Fruit fly (Drosophila melanogaster) whole organism, adult: ENCODE measurements around the gene CG32269.

Experiments
- CG11617 ChIP-seq: fragments of 200-800 bp; sonication (Bioruptor generic); optimal IDR thresholded peaks from 2 replicates; lab custom pipeline; 2017; ENCODE audit warnings: mild to moderate bottlenecking, missing biosample characterization, missing genetic modification reagents, missing genetic modification characterization
- CG12768 ChIP-seq: fragments of 200-800 bp; sonication (Bioruptor generic); optimal IDR thresholded peaks from 2 replicates; lab custom pipeline; 2017; ENCODE audit warnings: missing biosample characterization, missing genetic modification characterization, mild to moderate bottlenecking, moderate library complexity, missing genetic modification reagents
- CG14711 ChIP-seq: fragments of 200-800 bp; sonication (Bioruptor generic); optimal IDR thresholded peaks from 2 replicates; lab custom pipeline; 2018; ENCODE audit warnings: missing biosample characterization, mild to moderate bottlenecking, missing genetic modification characterization, moderate library complexity
- CG1620 ChIP-seq: fragments of 200-800 bp; sonication (Bioruptor generic); optimal IDR thresholded peaks from 2 replicates; lab custom pipeline; 2016; ENCODE audit warnings: missing biosample characterization, missing genetic modification characterization
- CG33017 ChIP-seq: fragments of 200-800 bp; sonication (Bioruptor generic); optimal IDR thresholded peaks from 2 replicates; lab custom pipeline; 2018; ENCODE audit warnings: missing biosample characterization, mild to moderate bottlenecking, missing genetic modification characterization, moderate library complexity
- CG5204 ChIP-seq: fragments of 200-800 bp; sonication (Bioruptor generic); optimal IDR thresholded peaks from 2 replicates; lab custom pipeline; 2016; ENCODE audit warnings: missing biosample characterization, missing genetic modification characterization
- CG7045 ChIP-seq: fragments of 200-800 bp; sonication (Bioruptor generic); optimal IDR thresholded peaks from 2 replicates; lab custom pipeline; 2017; ENCODE audit warnings: missing biosample characterization, mild to moderate bottlenecking, missing genetic modification characterization
- CG7101 ChIP-seq: fragments of 200-800 bp; sonication (Bioruptor generic); optimal IDR thresholded peaks from 2 replicates; lab custom pipeline; 2018; ENCODE audit warnings: missing biosample characterization, mild to moderate bottlenecking, missing genetic modification characterization, moderate library complexity
- Clk ChIP-seq: fragments of 200-800 bp; sonication (Bioruptor generic); optimal IDR thresholded peaks from 2 replicates; lab custom pipeline; 2017; ENCODE audit warnings: missing biosample characterization, missing genetic modification characterization
- Crg-1 ChIP-seq: fragments of 200-800 bp; sonication (Bioruptor generic); optimal IDR thresholded peaks from 2 replicates; lab custom pipeline; 2016; ENCODE audit warnings: missing biosample characterization, missing genetic modification characterization
- Hr96 ChIP-seq: fragments of 200-800 bp; sonication (Bioruptor generic); optimal IDR thresholded peaks from 2 replicates; lab custom pipeline; 2016; ENCODE audit warnings: missing biosample characterization, missing genetic modification characterization
- Mnt ChIP-seq: fragments of 200-800 bp; sonication (Bioruptor generic); optimal IDR thresholded peaks from 2 replicates; lab custom pipeline; 2016; ENCODE audit warnings: missing biosample characterization, mild to moderate bottlenecking, missing genetic modification characterization
- bab1 ChIP-seq: fragments of 200-800 bp; sonication (Bioruptor generic); optimal IDR thresholded peaks from 3 replicates; lab custom pipeline; 2019; ENCODE audit warnings: missing biosample characterization, mild to moderate bottlenecking, missing genetic modification characterization, moderate library complexity
- cic ChIP-seq: fragments of 200-800 bp; sonication (Bioruptor generic); optimal IDR thresholded peaks from 2 replicates; lab custom pipeline; 2017; ENCODE audit warnings: missing biosample characterization, mild to moderate bottlenecking, missing genetic modification characterization, moderate library complexity
- cnc ChIP-seq, 2 experiments: fragments of >200 bp; optimal IDR thresholded peaks; 2 replicates each; lab custom pipeline; 2017
- kay ChIP-seq: fragments of 200-800 bp; sonication (Bioruptor generic); peaks from one replicate; lab custom pipeline; 2016; ENCODE audit warnings: missing biosample characterization, missing genetic modification characterization, borderline replicate concordance
- ovo ChIP-seq: fragments of 200-800 bp; sonication (Bioruptor generic); optimal IDR thresholded peaks from 2 replicates; lab custom pipeline; 2016; ENCODE audit warnings: missing biosample characterization, missing genetic modification characterization
- pad ChIP-seq: fragments of 200-800 bp; sonication (Bioruptor generic); optimal IDR thresholded peaks from 3 replicates; lab custom pipeline; 2017; ENCODE audit warnings: missing biosample characterization, missing genetic modification characterization, mild to moderate bottlenecking, moderate library complexity, missing genetic modification reagents
- tj ChIP-seq: fragments of 200-800 bp; sonication (Bioruptor generic); optimal IDR thresholded peaks from 3 replicates; lab custom pipeline; 2017; ENCODE audit warnings: missing biosample characterization, mild to moderate bottlenecking, missing genetic modification characterization, moderate library complexity
- toe ChIP-seq: fragments of 200-800 bp; sonication (Bioruptor generic); optimal IDR thresholded peaks from 2 replicates; lab custom pipeline; 2016; ENCODE audit warnings: missing biosample characterization, missing genetic modification characterization

CG32269 gene

DNA sequence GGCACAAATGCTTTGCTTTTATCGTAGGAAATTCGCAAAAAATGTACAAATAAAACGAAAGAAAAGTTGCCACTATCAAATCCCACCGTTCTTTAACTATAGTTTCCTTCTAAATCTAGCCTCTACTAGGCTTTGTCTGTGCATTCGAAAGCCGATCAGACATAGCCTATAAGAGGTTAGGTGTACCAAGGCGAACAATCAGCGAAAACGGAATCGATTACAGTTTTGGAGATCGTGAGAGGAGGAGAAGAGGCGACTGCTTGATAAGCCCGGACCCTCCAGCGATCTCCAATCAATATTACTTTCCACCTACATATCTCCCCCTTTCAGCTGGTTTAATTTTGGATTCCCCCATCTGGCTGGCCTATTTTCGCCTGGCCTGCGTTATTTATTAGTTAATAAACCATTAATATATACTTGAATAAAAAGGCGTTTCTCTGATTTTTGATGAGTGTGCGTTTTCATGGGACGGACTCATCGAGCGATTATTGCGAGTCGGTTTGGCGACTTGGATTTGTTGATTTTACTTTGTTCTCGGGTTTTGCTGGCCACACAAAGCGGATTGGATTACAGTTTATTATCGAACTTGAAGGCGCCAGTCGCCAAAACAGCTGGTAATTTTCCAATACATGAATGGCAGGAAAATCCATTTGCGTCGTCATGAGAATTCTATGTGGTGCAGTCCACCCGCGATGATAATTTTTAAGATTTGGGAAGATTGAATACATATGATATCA is 42.3 kb upstream of the CG32269 start:
- TF ChIP-seq Hr96 (GFP tag; lab: Kevin White, UChicago) (no peak), tj (GFP tag; lab: Kevin White, UChicago) (peak; percentile 84), cnc (optimal IDR thresholded peaks at IDR 0.05; lab: Kevin White, UChicago) (peak in 1 of 2 experiments; percentile 15), kay (GFP tag; lab: Kevin White, UChicago) (no peak), pad (peak; percentile 95)

DNA sequence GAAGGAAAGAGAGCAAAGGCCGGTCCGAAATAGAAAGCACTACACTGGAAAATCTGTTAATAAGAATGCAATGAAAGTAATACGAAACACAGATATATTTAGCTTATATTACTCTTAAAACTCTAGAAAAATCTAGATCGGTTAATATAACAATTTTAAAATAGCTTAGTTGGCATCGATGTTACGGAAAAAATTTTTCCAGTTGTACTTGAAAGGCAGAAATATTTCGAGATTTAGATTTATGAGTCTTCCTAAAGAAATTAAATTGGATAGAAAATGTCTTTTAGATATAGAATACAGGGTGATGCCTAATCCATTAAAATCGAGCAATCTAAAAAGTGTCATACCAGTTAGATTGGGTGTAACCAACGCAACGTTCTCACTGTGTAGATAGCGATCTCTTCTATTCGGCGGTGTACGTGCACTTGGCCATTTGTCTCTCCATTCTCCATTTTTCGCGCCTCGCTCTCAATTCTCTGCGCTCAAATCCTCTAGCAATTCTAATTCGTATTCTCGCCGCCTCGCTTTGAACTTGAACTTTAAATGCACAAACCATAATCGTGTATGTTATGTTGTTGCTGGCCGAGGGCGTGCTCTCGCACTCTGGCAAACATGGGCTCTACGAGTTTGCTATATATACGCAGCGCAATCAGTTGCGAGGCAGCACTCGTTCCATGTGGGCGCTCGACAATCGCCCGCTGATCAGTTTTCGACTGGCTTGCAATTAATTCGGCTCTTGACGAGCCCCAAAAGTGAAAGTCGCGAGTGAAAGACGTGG is 41.4 kb upstream of the CG32269 start:
- TF ChIP-seq Hr96 (GFP tag; lab: Kevin White, UChicago) (peak; percentile 96), CG5204 (GFP tag; lab: Kevin White, UChicago) (peak; percentile 97), CG7101 (tag; lab: Kevin White, UChicago) (peak; percentile 92), CG14711 (tag; lab: Kevin White, UChicago) (peak; percentile 78), Crg-1 (peak; percentile 81), Clk (GFP tag; lab: Kevin White, UChicago) (peak; percentile 87), toe (GFP tag; lab: Kevin White, UChicago) (peak; percentile 96), pad (peak; percentile 86), Mnt (peak; percentile 62), CG11617 (GFP tag; lab: Kevin White, UChicago) (peak; percentile 98), cic (peak; percentile 63), CG33017 (peak; percentile 86), CG1620 (GFP tag; lab: Kevin White, UChicago) (peak; percentile 94), tj (GFP tag; lab: Kevin White, UChicago) (peak; percentile 78), CG7045 (GFP tag; lab: Kevin White, UChicago) (peak; percentile 93), kay (GFP tag; lab: Kevin White, UChicago) (peak; percentile 85), cnc (optimal IDR thresholded peaks at IDR 0.05; lab: Kevin White, UChicago) (no peak), ovo (GFP tag; lab: Kevin White, UChicago) (peak; percentile 77), CG12768 (GFP tag; lab: Kevin White, UChicago) (peak; percentile 93), bab1 (GFP tag; lab: Kevin White, UChicago) (peak; percentile 89)

DNA sequence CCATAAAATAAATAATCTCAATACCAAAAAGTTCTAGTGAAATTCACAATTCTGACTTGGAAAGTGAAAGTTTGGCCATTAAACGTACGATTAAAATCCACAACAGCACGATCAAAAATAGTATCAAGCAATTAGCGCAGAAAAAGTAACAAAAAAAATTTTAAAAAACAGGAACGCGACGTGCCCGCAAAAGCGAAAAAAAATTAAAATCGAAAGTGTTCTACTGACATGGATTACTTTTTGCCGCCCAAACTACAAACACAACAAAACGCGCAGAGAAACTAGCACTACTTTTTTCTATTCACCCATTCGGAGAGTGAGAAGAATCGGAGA is 40.8 kb upstream of the CG32269 start:
- TF ChIP-seq CG7101 (tag; lab: Kevin White, UChicago): no peak

DNA sequence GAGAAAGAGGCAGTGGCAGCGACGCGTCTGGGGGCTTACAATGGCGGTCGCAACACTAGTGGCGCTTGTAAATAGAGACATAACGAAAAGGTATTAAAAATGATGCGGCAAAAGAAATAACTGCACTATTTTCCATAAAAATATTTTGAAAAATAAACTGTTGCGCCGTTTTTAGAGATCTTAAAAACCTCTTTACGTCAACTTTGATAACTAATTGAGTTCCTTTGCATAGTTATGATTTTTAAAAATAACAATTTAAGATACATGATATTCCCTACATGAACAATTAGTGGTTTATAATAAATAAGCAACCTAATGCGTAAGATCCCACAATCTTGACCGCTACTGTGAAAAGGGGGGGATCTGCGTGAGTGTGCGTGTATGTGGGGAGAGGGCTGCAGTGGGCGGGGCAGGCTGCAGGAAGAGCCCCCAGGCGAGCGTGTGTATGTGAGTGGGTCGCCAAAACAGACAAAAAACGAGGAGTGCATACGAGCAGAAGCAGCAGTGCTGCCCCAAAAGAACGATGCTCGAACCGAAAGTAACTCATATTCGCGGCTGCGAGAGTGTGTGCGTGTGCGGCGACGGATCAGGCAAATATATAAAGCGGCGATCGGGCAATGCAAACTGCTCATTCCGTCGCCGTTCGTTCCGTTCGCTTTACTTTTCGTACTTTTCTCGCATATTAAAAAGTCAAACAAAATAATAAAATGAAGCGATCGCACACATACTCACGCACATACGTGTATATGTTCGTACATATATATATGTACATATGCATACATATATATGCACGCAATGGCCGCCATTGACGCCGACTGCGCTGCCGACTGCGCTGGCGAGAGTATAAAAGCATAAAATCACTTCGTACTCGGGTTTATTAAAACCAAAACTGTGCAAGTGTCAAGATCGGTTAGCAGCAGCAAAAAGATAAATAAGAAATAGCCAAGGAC is 40.2 kb upstream of the CG32269 start:
- TF ChIP-seq CG1620 (GFP tag; lab: Kevin White, UChicago) (no peak), ovo (GFP tag; lab: Kevin White, UChicago) (no peak), Hr96 (GFP tag; lab: Kevin White, UChicago) (no peak), toe (GFP tag; lab: Kevin White, UChicago) (no peak), cnc (optimal IDR thresholded peaks at IDR 0.05; lab: Kevin White, UChicago) (no peak), Clk (GFP tag; lab: Kevin White, UChicago) (no peak), CG7101 (tag; lab: Kevin White, UChicago) (no peak), cic (no peak), Crg-1 (no peak), Mnt (no peak), CG14711 (tag; lab: Kevin White, UChicago) (peak; percentile 10), kay (GFP tag; lab: Kevin White, UChicago) (no peak), CG7045 (GFP tag; lab: Kevin White, UChicago) (no peak), CG33017 (no peak), tj (GFP tag; lab: Kevin White, UChicago) (peak; percentile 11), CG5204 (GFP tag; lab: Kevin White, UChicago) (peak; percentile 1), pad (peak; percentile 47), bab1 (GFP tag; lab: Kevin White, UChicago) (peak; percentile 58), CG11617 (GFP tag; lab: Kevin White, UChicago) (peak; percentile 36)

DNA sequence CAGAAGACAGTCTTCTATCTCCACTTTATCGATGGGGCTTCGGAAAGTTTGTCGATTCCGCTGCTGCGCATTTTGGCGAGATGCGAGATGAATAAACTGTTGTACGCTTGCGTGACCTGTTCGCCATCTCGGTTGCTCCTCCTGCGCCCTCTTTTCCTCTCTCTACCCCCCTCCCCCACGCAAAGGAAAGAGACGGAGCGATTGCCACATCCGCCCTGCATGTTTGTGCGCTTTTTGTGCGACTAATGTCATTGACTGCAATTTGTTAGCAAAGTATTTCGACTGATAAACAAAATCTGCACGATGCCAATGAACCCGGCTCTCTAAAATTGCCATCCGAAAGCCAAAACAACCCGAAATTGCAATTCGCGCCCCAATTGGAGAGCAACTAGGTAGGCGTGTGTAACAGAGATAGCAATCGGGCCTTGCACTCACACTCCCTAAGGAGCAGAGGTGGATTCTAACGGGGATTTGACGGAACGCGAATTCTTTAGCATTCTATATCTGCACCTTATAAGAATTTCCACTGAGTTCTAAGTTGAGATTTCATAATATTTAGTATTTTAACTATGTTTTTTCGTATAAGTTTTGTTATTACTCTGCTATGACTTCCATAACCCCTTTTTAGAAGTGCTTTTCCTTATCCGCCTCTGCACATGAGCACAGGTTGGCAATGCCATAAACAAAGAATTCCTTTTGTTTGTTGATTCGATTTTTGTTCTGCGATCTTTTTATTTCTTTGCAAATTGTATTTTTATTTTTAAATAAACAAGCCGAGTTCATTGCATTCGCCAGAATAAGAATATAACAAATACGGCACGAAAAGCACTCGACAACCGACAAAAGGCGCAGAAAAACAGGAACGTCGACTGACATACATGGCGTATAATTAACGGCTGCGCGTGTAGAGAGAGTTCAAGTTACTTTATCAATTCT is 38.6 kb upstream of the CG32269 start, which contains the start of gene CG43389:
TSS of gene CG43389 (plus strand) at position 886 of the 936 bp plus-strand sequence.
- TF ChIP-seq CG11617 (GFP tag; lab: Kevin White, UChicago): peak; percentile 32
- TF ChIP-seq cnc (optimal IDR thresholded peaks at IDR 0.05; lab: Kevin White, UChicago): no peak
- no peak for TF ChIP-seq CG7045 (GFP tag; lab: Kevin White, UChicago)
- no peak for TF ChIP-seq ovo (GFP tag; lab: Kevin White, UChicago)
- TF ChIP-seq toe (GFP tag; lab: Kevin White, UChicago): no peak
